Worm (Caenorhabditis elegans) whole organism, L4/young adult: Measurements from ENCODE around the gene clec-3.

Experiments
- W03F9.2 ChIP-seq: fragments of 150-350 bp; optimal IDR thresholded peaks from 2 replicates; lab custom pipeline; 2014; ENCODE audit warnings: missing biosample characterization, missing genetic modification characterization
- dao-5 ChIP-seq: sonication (generic microtip); optimal IDR thresholded peaks from 2 replicates; lab custom pipeline; 2016; ENCODE audit warnings: missing genotype, missing genetic modification characterization, moderate library complexity, missing compliant biosample characterization
- him-1 ChIP-seq: sonication (generic microtip); optimal IDR thresholded peaks from 2 replicates; lab custom pipeline; 2016; ENCODE audit warnings: missing genotype, missing genetic modification reagents, missing genetic modification characterization, missing compliant biosample characterization

DNA sequence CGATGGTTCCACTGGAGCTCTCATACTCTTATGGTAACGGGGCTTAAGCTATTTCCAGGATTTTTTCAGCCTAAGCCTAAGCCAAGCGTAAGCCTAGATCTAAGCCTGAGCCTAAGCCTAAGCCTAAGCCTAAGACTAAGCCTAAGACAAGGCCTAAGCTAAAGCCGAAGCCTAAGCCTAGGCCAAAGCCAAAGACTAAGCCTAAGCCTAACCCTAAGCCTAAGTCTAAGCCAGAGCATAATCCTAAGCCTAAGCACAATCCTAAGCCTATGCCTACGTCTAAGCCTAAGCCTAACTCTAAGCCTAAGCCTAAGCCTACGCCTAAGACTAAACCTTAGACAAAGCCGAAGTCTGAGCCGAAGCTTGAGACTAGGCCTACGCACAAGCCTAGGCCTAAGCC lies 29.3 kb upstream of the clec-3 start:
- TF ChIP-seq him-1 (no peak), W03F9.2 (tag; lab: Kevin White, UChicago) (no peak), dao-5 (tag; lab: Kevin White, UChicago) (no peak)
